Worm (Caenorhabditis elegans): ENCODE results near the gene galt-1.

galt-1 gene

DNA sequence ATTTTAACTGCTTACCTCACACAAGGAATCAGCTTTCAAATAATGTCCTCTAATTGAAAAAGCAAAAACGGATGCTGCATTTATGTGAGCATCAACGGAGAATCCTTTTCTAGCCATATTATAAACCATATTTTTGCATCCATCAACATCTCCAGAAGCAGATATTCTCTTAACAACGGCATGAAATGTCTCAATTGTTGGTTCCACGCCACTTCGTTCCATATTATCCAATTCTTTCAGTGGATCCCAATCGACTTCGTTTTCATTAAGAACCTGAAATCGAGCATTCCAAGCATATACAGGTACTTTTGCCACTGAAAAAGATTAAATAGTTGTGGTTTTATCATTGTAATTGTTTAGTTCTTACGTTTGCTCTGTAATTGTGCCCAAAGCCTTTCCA, 13.8 kb upstream of the galt-1 start:
- TF ChIP-seq rpc-1 (optimal IDR thresholded peaks at IDR 0.05) (no peak), rpc-1 (tag; optimal IDR thresholded peaks at IDR 0.05) (no peak), aptf-2 (GFP tag; conservative IDR thresholded peaks at IDR 0.05) (no peak)

DNA sequence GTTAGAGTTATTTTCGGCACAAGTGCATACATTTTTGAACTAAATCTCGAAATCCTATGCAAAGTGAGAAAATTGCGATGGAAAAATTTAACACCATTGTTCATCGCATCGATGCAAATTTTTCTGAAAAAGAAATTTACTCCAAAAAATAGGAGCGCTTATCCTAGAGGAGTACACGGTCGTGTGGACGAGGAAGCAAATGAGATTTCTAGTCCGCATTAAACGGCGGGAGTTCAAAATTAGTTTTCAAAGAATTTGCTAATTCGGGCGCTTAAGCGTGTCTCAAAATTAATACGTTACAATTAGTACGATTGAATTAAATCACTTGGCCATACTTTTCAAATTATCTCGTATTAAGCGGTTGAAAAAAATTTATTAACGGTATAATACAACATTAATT, 13.0 kb upstream of the galt-1 start, which contains the start of gene lrpr-1:
Gene lrpr-1 (minus strand): TSS at position 185 of the 400 bp plus-strand sequence.
- TF ChIP-seq egl-44 (GFP tag; IDR thresholded peaks at IDR 0.05), result no peak
- no peak for TF ChIP-seq aptf-3 (GFP tag; IDR thresholded peaks at IDR 0.05)
- no peak for TF ChIP-seq ztf-28 (GFP tag; IDR thresholded peaks at IDR 0.05)
- TF ChIP-seq zim-3 (tag; optimal IDR thresholded peaks at IDR 0.05), result peak; percentile 87
- TF ChIP-seq gei-17 (GFP tag; optimal IDR thresholded peaks at IDR 0.05), result no peak
- TF ChIP-seq pha-4 (tag; optimal IDR thresholded peaks at IDR 0.05), result no peak
- TF ChIP-seq aptf-2 (GFP tag; conservative IDR thresholded peaks at IDR 0.05), result peak; percentile 79
- TF ChIP-seq fkh-3 (tag; optimal IDR thresholded peaks at IDR 0.05), result no peak
- no peak for TF ChIP-seq tbx-9 (tag; optimal IDR thresholded peaks at IDR 0.05; ENCODE audit: borderline replicate concordance)
- no peak for TF ChIP-seq ceh-58 (GFP tag; IDR thresholded peaks at IDR 0.05)
- TF ChIP-seq nhr-27 (tag; optimal IDR thresholded peaks at IDR 0.05), result no peak
- TF ChIP-seq Y95B8A.8 (GFP tag; IDR thresholded peaks at IDR 0.05), result no peak
- peak; percentile 99 for TF ChIP-seq lin-54 (GFP tag; optimal IDR thresholded peaks at IDR 0.05)
- TF ChIP-seq lin-35 (GFP tag; optimal IDR thresholded peaks at IDR 0.05), result peak; percentile 65 to 95 (median 67)
- no peak for TF ChIP-seq lag-1 (GFP tag; IDR thresholded peaks at IDR 0.05)
- TF ChIP-seq chd-7 (tag; optimal IDR thresholded peaks at IDR 0.05), result no peak
- TF ChIP-seq cebp-1 (GFP tag; IDR thresholded peaks at IDR 0.05), result no peak
- TF ChIP-seq cebp-1 (tag; optimal IDR thresholded peaks at IDR 0.05), result no peak
- 0 out of 2 replicates have a peak, but pooled peaks have one; percentile 56 for TF ChIP-seq let-526 (GFP tag; IDR thresholded peaks at IDR 0.05)
- TF ChIP-seq atf-7 (tag; optimal IDR thresholded peaks at IDR 0.05), result no peak
- peak; percentile 95 for TF ChIP-seq unc-130 (GFP tag; optimal IDR thresholded peaks at IDR 0.05)
- TF ChIP-seq ztf-26 (tag; optimal IDR thresholded peaks at IDR 0.05), result no peak
- TF ChIP-seq F57C9.4 (tag; optimal IDR thresholded peaks at IDR 0.05), result peak; percentile 14
- no peak for TF ChIP-seq mes-4 (tag; optimal IDR thresholded peaks at IDR 0.05)
- no peak for TF ChIP-seq nhr-120 (GFP tag; IDR thresholded peaks at IDR 0.05)
- TF ChIP-seq hmg-20 (GFP tag; IDR thresholded peaks at IDR 0.05), result peak; percentile 53; the same call in 1 of the 2 replicates
- no peak for TF ChIP-seq T26A5.8 (tag; optimal IDR thresholded peaks at IDR 0.05)
- peak; percentile 39 for TF ChIP-seq athp-1 (tag; optimal IDR thresholded peaks at IDR 0.05)
- TF ChIP-seq madf-3 (GFP tag; IDR thresholded peaks at IDR 0.05), result peak; percentile 87
- TF ChIP-seq tbp1 (GFP tag; optimal IDR thresholded peaks at IDR 0.05), result no peak
- 0 out of 2 replicates have a peak, but pooled peaks have one; percentile 35 for TF ChIP-seq hsf-1 (GFP tag; IDR thresholded peaks at IDR 0.05)
- TF ChIP-seq F57A8.1 (GFP tag; optimal IDR thresholded peaks at IDR 0.05), result no peak
- peak; percentile 48 for TF ChIP-seq F22D6.2 (tag; optimal IDR thresholded peaks at IDR 0.05)
- TF ChIP-seq repo-1 (tag; optimal IDR thresholded peaks at IDR 0.05), result no peak
- TF ChIP-seq mcd-1 (GFP tag; IDR thresholded peaks at IDR 0.05), result no peak; the same call in 1 of the 2 replicates
- no peak for TF ChIP-seq nhr-90 (tag; optimal IDR thresholded peaks at IDR 0.05)
- no peak for TF ChIP-seq dpff-1 (tag; optimal IDR thresholded peaks at IDR 0.05)
- TF ChIP-seq C17E4.6 (GFP tag; IDR thresholded peaks at IDR 0.05), result no peak
- no peak for TF ChIP-seq D2030.7 (GFP tag; IDR thresholded peaks at IDR 0.05)
- peak; percentile 70; the same call in 1 of the 2 replicates for TF ChIP-seq F33H1.4 (GFP tag; IDR thresholded peaks at IDR 0.05)
- TF ChIP-seq madf-6 (GFP tag; IDR thresholded peaks at IDR 0.05), result peak; percentile 85
- TF ChIP-seq ets-4 (GFP tag; optimal IDR thresholded peaks at IDR 0.05), result no peak
- TF ChIP-seq ceh-91 (GFP tag; IDR thresholded peaks at IDR 0.05), result peak; percentile 52
- TF ChIP-seq ceh-100 (GFP tag; IDR thresholded peaks at IDR 0.05), result peak; percentile 67
- no peak for TF ChIP-seq F39B2.1 (GFP tag; IDR thresholded peaks at IDR 0.05)
- no peak for TF ChIP-seq B0336.3 (GFP tag; IDR thresholded peaks at IDR 0.05)
- TF ChIP-seq snpc-3.4 (tag; optimal IDR thresholded peaks at IDR 0.05), result peak; percentile 42

All from whole organism, young adult.